Worm (Caenorhabditis elegans) whole organism, midembryonic: ENCODE results near the gene F42A8.1.

ENCODE experiments used
- cog-1 ChIP-seq: sonication (generic microtip); optimal IDR thresholded peaks from 2 replicates; lab custom pipeline; 2016; ENCODE audit warnings: missing genetic modification characterization, missing compliant biosample characterization
- flt-1 ChIP-seq: fragments of 200-800 bp; sonication (Bioruptor generic); IDR thresholded peaks from 2 replicates; pipeline ENCODE4 v1.3.6; 2022; ENCODE audit warnings: missing genetic modification characterization, missing compliant biosample characterization

DNA sequence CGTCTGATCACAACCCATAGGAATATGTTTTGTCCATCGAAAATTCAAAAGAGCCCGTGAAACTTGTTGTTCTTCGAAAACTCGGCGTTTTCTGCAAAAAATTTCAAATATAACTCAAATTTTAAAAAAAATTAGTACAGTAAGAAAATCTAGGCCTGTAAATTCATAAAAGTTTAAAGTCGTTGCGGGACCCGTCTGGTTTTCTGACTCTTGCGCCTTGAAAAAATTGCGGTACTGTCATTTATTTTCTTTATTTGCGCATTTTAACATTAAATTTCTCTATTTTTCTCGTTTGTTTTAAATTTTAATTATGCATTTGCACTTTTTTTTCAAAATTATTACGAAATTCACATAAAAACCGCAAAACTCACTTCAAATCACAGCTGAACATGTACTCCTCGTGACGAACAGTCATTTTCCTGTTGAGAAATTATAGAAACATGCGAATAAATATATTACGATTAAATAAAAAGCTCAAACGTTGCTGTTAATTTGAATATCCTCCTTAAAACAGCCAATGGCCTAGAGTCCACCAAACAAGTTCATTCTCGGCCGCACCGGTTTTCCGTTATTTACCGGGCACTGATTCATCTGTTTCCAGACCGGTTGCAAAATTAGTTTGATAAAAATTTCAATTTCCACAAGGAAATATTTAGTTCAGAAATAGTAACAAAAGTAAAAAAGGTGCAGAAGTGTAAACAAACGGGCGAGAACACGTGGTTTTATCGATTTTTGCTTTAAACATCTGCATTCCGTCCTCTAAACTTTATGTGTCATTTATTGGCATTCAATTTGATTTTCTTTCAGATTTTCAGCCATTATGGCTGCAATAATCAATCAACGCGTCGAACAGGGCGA lies 27.1 kb downstream of the F42A8.1 start, which contains the start of the genes csa-1 and wdfy-2:
- TF ChIP-seq flt-1 (no peak), cog-1 (tag; lab: Kevin White, UChicago) (no peak)
